Fruit fly (Drosophila melanogaster): Measurements from ENCODE around the gene CG3448.
A peak's percentile ranks its signal among the peaks of the same experiment; 100 is the strongest.

DNA sequence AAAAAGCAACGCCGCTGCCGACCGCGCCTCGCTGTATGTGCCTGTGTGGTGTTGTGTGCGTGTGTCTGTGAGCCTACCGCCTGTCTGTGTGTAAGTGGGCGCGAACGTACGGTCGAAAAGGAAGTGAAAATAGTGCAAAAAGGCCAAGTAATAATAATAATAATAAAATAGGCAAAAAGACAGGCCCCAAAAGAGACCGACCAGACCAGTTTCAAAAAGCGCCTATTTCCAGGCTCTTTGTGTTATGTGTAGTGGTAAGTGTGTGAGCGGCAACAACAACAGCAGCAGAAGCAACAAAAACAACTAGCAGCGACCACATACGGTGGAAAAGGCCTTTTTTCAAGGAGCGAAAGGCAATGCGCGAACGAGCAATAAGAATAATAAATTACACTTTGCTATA, 11.4 kb upstream of the CG3448 start:
- TF ChIP-seq Gug (GFP tag; IDR thresholded peaks at IDR 0.05) (no peak), eg (GFP tag; IDR thresholded peaks at IDR 0.05) (no peak), CG32006 (GFP tag; optimal IDR thresholded peaks at IDR 0.05) (no peak), CG34406 (GFP tag; optimal IDR thresholded peaks at IDR 0.05) (no peak), CG8119 (GFP tag; IDR thresholded peaks at IDR 0.05) (peak; percentile 44; the same call in 2 of the 3 replicates), OdsH (GFP tag; optimal IDR thresholded peaks at IDR 0.05) (no peak), pdm3 (GFP tag; optimal IDR thresholded peaks at IDR 0.05) (no peak), CG6808 (GFP tag; optimal IDR thresholded peaks at IDR 0.05) (peak; percentile 78), Hr39 (GFP tag; optimal IDR thresholded peaks at IDR 0.05) (no peak), CG6854 (GFP tag; optimal IDR thresholded peaks at IDR 0.05) (no peak), ss (GFP tag; optimal IDR thresholded peaks at IDR 0.05) (peak; percentile 86 to 87), cyc (GFP tag; optimal IDR thresholded peaks at IDR 0.05) (no peak), CG10669 (GFP tag; optimal IDR thresholded peaks at IDR 0.05) (peak; percentile 33)

Measured in whole organism, prepupa.